Worm (Caenorhabditis elegans): Measurements from ENCODE around the gene vti-1.

- TF ChIP-seq ceh-43 (GFP tag; optimal IDR thresholded peaks at IDR 0.05) = no peak
- no peak for TF ChIP-seq mep-1 (tag; optimal IDR thresholded peaks at IDR 0.05)
- TF ChIP-seq zip-8 (tag; optimal IDR thresholded peaks at IDR 0.05) = no peak
- TF ChIP-seq sem-2 (GFP tag; optimal IDR thresholded peaks at IDR 0.05) = no peak
- no peak for TF ChIP-seq ham-2 (GFP tag; optimal IDR thresholded peaks at IDR 0.05)
- no peak for TF ChIP-seq nhr-28 (tag; optimal IDR thresholded peaks at IDR 0.05)
- TF ChIP-seq unc-62 (GFP tag; optimal IDR thresholded peaks at IDR 0.05) = no peak
- TF ChIP-seq nhr-237 (tag; optimal IDR thresholded peaks at IDR 0.05) = no peak
- no peak for TF ChIP-seq lin-13 (tag; optimal IDR thresholded peaks at IDR 0.05)
These were observed 2.9 kb upstream of the vti-1 start, which contains the start of gene Y57G11C.43 for ce11 chrIV:14769218-14769835.
